Fruit fly (Drosophila melanogaster): ENCODE results near the gene CG34011.

The CG34011 gene

dm6 chr2L:5724521-5725023 lies 8.1 kb downstream of the CG34011 start, which contains the start of gene CG11030 (continued):
- TF ChIP-seq CG6254 (GFP tag; optimal IDR thresholded peaks at IDR 0.05) (peak; percentile 20), CG2889 (GFP tag; IDR thresholded peaks at IDR 0.05) (no peak), Dll (GFP tag; IDR thresholded peaks at IDR 0.05; ENCODE audit: partially characterized antibody) (peak; percentile 98), CG17328 (GFP tag; IDR thresholded peaks at IDR 0.05) (0 out of 2 replicates have a peak, but pooled peaks have one; percentile 6), run (tag; optimal IDR thresholded peaks at IDR 0.05) (no peak), Hmx (GFP tag; optimal IDR thresholded peaks at IDR 0.05) (no peak), wek (GFP tag; optimal IDR thresholded peaks at IDR 0.05) (no peak), CG1024 (GFP tag; IDR thresholded peaks at IDR 0.05) (no peak), pnt (GFP tag; optimal IDR thresholded peaks at IDR 0.05) (no peak), HLHmδ (GFP tag; optimal IDR thresholded peaks at IDR 0.05) (peak; percentile 26), amos (GFP tag; IDR thresholded peaks at IDR 0.05; ENCODE audit: partially characterized antibody) (peak; percentile 100), NfI (GFP tag; optimal IDR thresholded peaks at IDR 0.05) (peak; percentile 13), grau (tag; optimal IDR thresholded peaks at IDR 0.05) (no peak), row (GFP tag; IDR thresholded peaks at IDR 0.05) (peak; percentile 61; the same call in 2 of the 3 replicates), ems (GFP tag; optimal IDR thresholded peaks at IDR 0.05) (peak; percentile 10), toy (GFP tag; IDR thresholded peaks at IDR 0.05) (no peak), CG2712 (tag; optimal IDR thresholded peaks at IDR 0.05) (peak; percentile 7), hb (GFP tag; IDR thresholded peaks at IDR 0.05; ENCODE audit: partially characterized antibody) (peak; percentile 100), CG15073 (GFP tag; optimal IDR thresholded peaks at IDR 0.05) (no peak), Opbp (GFP tag; IDR thresholded peaks at IDR 0.05; ENCODE audit: partially characterized antibody) (peak; percentile 99), CG14014 (GFP tag; IDR thresholded peaks at IDR 0.05) (0 out of 2 replicates have a peak, but pooled peaks have one; percentile 13), CG1832 (GFP tag; optimal IDR thresholded peaks at IDR 0.05) (no peak), Hmr (GFP tag; optimal IDR thresholded peaks at IDR 0.05) (peak; percentile 2), MBD-R2 (GFP tag; IDR thresholded peaks at IDR 0.05) (peak; percentile 86), psq (GFP tag; optimal IDR thresholded peaks at IDR 0.05) (peak; percentile 48), tap (tag; optimal IDR thresholded peaks at IDR 0.05) (no peak), dpn (GFP tag; optimal IDR thresholded peaks at IDR 0.05) (no peak), shn (GFP tag; optimal IDR thresholded peaks at IDR 0.05) (peak; percentile 28), Sox100B (GFP tag; optimal IDR thresholded peaks at IDR 0.05) (no peak), pb (GFP tag; optimal IDR thresholded peaks at IDR 0.05) (no peak), CG2129 (GFP tag; IDR thresholded peaks at IDR 0.05; ENCODE audit: partially characterized antibody) (peak; percentile 96), Drgx (GFP tag; IDR thresholded peaks at IDR 0.05) (no peak), unc-4 (GFP tag; IDR thresholded peaks at IDR 0.05; ENCODE audit: partially characterized antibody) (peak; percentile 98), vvl (GFP tag; IDR thresholded peaks at IDR 0.05) (peak; percentile 39; the same call in 1 of the 2 replicates), CG18262 (tag; optimal IDR thresholded peaks at IDR 0.05) (peak; percentile 1), cad (GFP tag; optimal IDR thresholded peaks at IDR 0.05) (no peak), CG4617 (GFP tag; optimal IDR thresholded peaks at IDR 0.05; ENCODE audit: borderline replicate concordance) (peak; percentile 15), phol (tag; optimal IDR thresholded peaks at IDR 0.05) (peak; percentile 9), CG1792 (GFP tag; optimal IDR thresholded peaks at IDR 0.05) (no peak), Scr (GFP tag; IDR thresholded peaks at IDR 0.05; ENCODE audit: partially characterized antibody) (peak; percentile 99), twi (tag; optimal IDR thresholded peaks at IDR 0.05) (no peak), CG13775 (GFP tag; optimal IDR thresholded peaks at IDR 0.05) (no peak), slbo (GFP tag; IDR thresholded peaks at IDR 0.05) (peak; percentile 38; the same call in 1 of the 2 replicates), vnd (GFP tag; IDR thresholded peaks at IDR 0.05; ENCODE audit: partially characterized antibody) (peak; percentile 99), croc (GFP tag; conservative IDR thresholded peaks at IDR 0.05) (no peak), CG6791 (GFP tag; IDR thresholded peaks at IDR 0.05; ENCODE audit: partially characterized antibody) (peak; percentile 100), Jarid2 (GFP tag; optimal IDR thresholded peaks at IDR 0.05) (peak; percentile 61), Fer1 (GFP tag; optimal IDR thresholded peaks at IDR 0.05) (no peak), CG8478 (optimal IDR thresholded peaks at IDR 0.05) (no peak), CG15479 (GFP tag; optimal IDR thresholded peaks at IDR 0.05) (peak; percentile 54)
